Fruit fly (Drosophila melanogaster) whole organism, embryonic: ENCODE measurements around the gene Ets97D.
A peak's percentile ranks its signal among the peaks of the same experiment; 100 is the strongest.

Experiments used
- Atf-2 ChIP-seq: fragments of 200-800 bp; sonication (Bioruptor generic); optimal IDR thresholded peaks from 2 replicates; lab custom pipeline; 2016; ENCODE audit warnings: missing biosample characterization, missing genetic modification characterization
- Blimp-1 ChIP-seq: fragments of 200-800 bp; sonication (Bioruptor generic); optimal IDR thresholded peaks from 3 replicates; lab custom pipeline; 2018; ENCODE audit warnings: missing biosample characterization, missing genetic modification characterization, mild to moderate bottlenecking, moderate library complexity, missing genetic modification reagents
- CG11560 ChIP-seq: fragments of 200-800 bp; sonication (Bioruptor generic); IDR thresholded peaks from 3 replicates; pipeline ENCODE4 v1.3.6; 2022; ENCODE audit warnings: missing biosample characterization, missing genetic modification characterization
- CG11695 ChIP-seq: fragments of 200-800 bp; sonication (Bioruptor generic); IDR thresholded peaks from 3 replicates; pipeline ENCODE4 v1.3.6; 2022; ENCODE audit warnings: missing biosample characterization, missing genetic modification characterization
- CG12071 ChIP-seq: fragments of 200-800 bp; sonication (Bioruptor generic); optimal IDR thresholded peaks from 3 replicates; lab custom pipeline; 2018; ENCODE audit warnings: missing biosample characterization, mild to moderate bottlenecking, missing genetic modification characterization
- CG12236 ChIP-seq: fragments of 200-800 bp; sonication (Bioruptor generic); optimal IDR thresholded peaks from 2 replicates; lab custom pipeline; 2016; ENCODE audit warnings: missing biosample characterization, missing genetic modification characterization
- CG1603 ChIP-seq: fragments of 200-800 bp; sonication (Bioruptor generic); optimal IDR thresholded peaks from 2 replicates; lab custom pipeline; 2019; ENCODE audit warnings: missing biosample characterization, mild to moderate bottlenecking, missing genetic modification characterization, moderate library complexity
- CG17361 ChIP-seq: fragments of 200-800 bp; sonication (Bioruptor generic); IDR thresholded peaks from 3 replicates; pipeline ENCODE4 v1.3.6; 2022; ENCODE audit warnings: missing biosample characterization, missing genetic modification characterization
- CG17568 ChIP-seq: fragments of 200-800 bp; sonication (Bioruptor generic); optimal IDR thresholded peaks from 2 replicates; lab custom pipeline; 2018; ENCODE audit warnings: missing biosample characterization, mild to moderate bottlenecking, missing genetic modification characterization, moderate library complexity
- CG17912 ChIP-seq: fragments of 200-800 bp; sonication (Bioruptor generic); optimal IDR thresholded peaks from 2 replicates; lab custom pipeline; 2018; ENCODE audit warnings: missing biosample characterization, mild to moderate bottlenecking, missing genetic modification characterization
- CG1832 ChIP-seq: fragments of 200-800 bp; sonication (Bioruptor generic); optimal IDR thresholded peaks from 2 replicates; lab custom pipeline; 2017; ENCODE audit warnings: missing biosample characterization, mild to moderate bottlenecking, missing genetic modification characterization, inconsistent platforms
- CG2712 ChIP-seq: fragments of 200-800 bp; optimal IDR thresholded peaks from 3 replicates; lab custom pipeline; 2019; ENCODE audit warnings: missing biosample characterization, mild to moderate bottlenecking, missing genetic modification characterization, moderate library complexity
- CG31441 ChIP-seq: fragments of 200-800 bp; sonication (Bioruptor generic); IDR thresholded peaks from 2 replicates; pipeline ENCODE4 v1.3.6; 2022; ENCODE audit warnings: missing biosample characterization, missing genetic modification characterization
- CG32532 ChIP-seq: fragments of 200-800 bp; sonication (Bioruptor generic); IDR thresholded peaks from 2 replicates; pipeline ENCODE4 v1.3.6; 2022; ENCODE audit warnings: missing biosample characterization, missing genetic modification characterization
- CG4282 ChIP-seq: fragments of 200-800 bp; sonication (Bioruptor generic); optimal IDR thresholded peaks from 2 replicates; lab custom pipeline; 2016; ENCODE audit warnings: missing biosample characterization, missing genetic modification characterization
- CG4328 ChIP-seq: fragments of 200-800 bp; sonication (Bioruptor generic); optimal IDR thresholded peaks from 3 replicates; lab custom pipeline; 2017; ENCODE audit warnings: missing biosample characterization, missing genetic modification reagents, missing genetic modification characterization
- CG5953 ChIP-seq: fragments of 200-800 bp; sonication (Bioruptor generic); IDR thresholded peaks from 2 replicates; pipeline ENCODE4 v1.3.6; 2022; ENCODE audit warnings: missing biosample characterization, missing genetic modification characterization
- CG6813 ChIP-seq: fragments of 200-800 bp; sonication (Bioruptor generic); optimal IDR thresholded peaks from 2 replicates; lab custom pipeline; 2017; ENCODE audit warnings: missing biosample characterization, missing genetic modification characterization, mild to moderate bottlenecking, moderate library complexity, missing genetic modification reagents
- CG7745 ChIP-seq: fragments of 200-800 bp; sonication (Bioruptor generic); optimal IDR thresholded peaks from 2 replicates; lab custom pipeline; 2018; ENCODE audit warnings: missing biosample characterization, mild to moderate bottlenecking, missing genetic modification characterization, moderate library complexity
- CG8290 ChIP-seq, 3 experiments: fragments of 200-800 bp; sonication (Bioruptor generic); optimal IDR thresholded peaks; 2 replicates each; lab custom pipeline; 2016 to 2019; ENCODE audit warnings: missing biosample characterization in 3 of 3, missing genetic modification characterization in 3 of 3, mild to moderate bottlenecking in 2 of 3, moderate library complexity in 1 of 3
- CG8359 ChIP-seq: fragments of 200-800 bp; sonication (Bioruptor generic); optimal IDR thresholded peaks from 2 replicates; lab custom pipeline; 2017; ENCODE audit warnings: missing biosample characterization, mild to moderate bottlenecking, missing genetic modification characterization, borderline replicate concordance
- CG8765 ChIP-seq: fragments of 200-800 bp; sonication (Bioruptor generic); IDR thresholded peaks from 2 replicates; pipeline ENCODE4 v1.3.6; 2022; ENCODE audit warnings: missing biosample characterization, missing genetic modification characterization
- CG9932 ChIP-seq: fragments of 200-800 bp; sonication (Bioruptor generic); IDR thresholded peaks from 2 replicates; pipeline ENCODE4 v1.3.6; 2022; ENCODE audit warnings: missing biosample characterization, missing genetic modification characterization
- D ChIP-seq, 2 experiments: fragments of 200-800 bp in 1 of 2; fragments of >200 bp in 1 of 2; sonication (Bioruptor generic) in 1 of 2; optimal IDR thresholded peaks; 2 replicates in 1 of 2; 3 replicates in 1 of 2; lab custom pipeline; 2017; ENCODE audit warnings: mild to moderate bottlenecking in 1 of 2, missing biosample characterization in 1 of 2, missing genetic modification characterization in 1 of 2, missing genetic modification reagents in 1 of 2
- D19A ChIP-seq: fragments of 200-800 bp; optimal IDR thresholded peaks from 3 replicates; lab custom pipeline; 2019; ENCODE audit warnings: missing biosample characterization, mild to moderate bottlenecking, missing genetic modification characterization, moderate library complexity
- Drgx ChIP-seq: fragments of 200-800 bp; sonication (Bioruptor generic); IDR thresholded peaks from 2 replicates; pipeline ENCODE4 v1.3.6; 2022; ENCODE audit warnings: missing biosample characterization, missing genetic modification characterization
- Neu2 ChIP-seq: fragments of 200-800 bp; sonication (Bioruptor generic); optimal IDR thresholded peaks from 3 replicates; lab custom pipeline; 2016; ENCODE audit warnings: missing biosample characterization, missing genetic modification characterization, borderline replicate concordance
- Nf-YC ChIP-seq: fragments of 200-800 bp; optimal IDR thresholded peaks from 3 replicates; lab custom pipeline; 2019; ENCODE audit warnings: missing biosample characterization, mild to moderate bottlenecking, missing genetic modification characterization, moderate library complexity
- NfI ChIP-seq: fragments of 200-800 bp; sonication (Bioruptor generic); optimal IDR thresholded peaks from 3 replicates; lab custom pipeline; 2018; ENCODE audit warnings: missing biosample characterization, mild to moderate bottlenecking, missing genetic modification characterization, moderate library complexity
- Ssrp ChIP-seq: fragments of 200-800 bp; sonication (Bioruptor generic); optimal IDR thresholded peaks from 2 replicates; lab custom pipeline; 2018; ENCODE audit warnings: missing biosample characterization, mild to moderate bottlenecking, missing genetic modification characterization, moderate library complexity
- ato ChIP-seq: fragments of 200-800 bp; sonication (Bioruptor generic); IDR thresholded peaks from 2 replicates; pipeline ENCODE4 v1.3.6; 2022; ENCODE audit warnings: missing biosample characterization, missing genetic modification characterization; ENCODE audit not compliant: partially characterized antibody
- dm ChIP-seq: fragments of 200-800 bp; sonication (Bioruptor generic); optimal IDR thresholded peaks from 3 replicates; lab custom pipeline; 2016; ENCODE audit warnings: missing biosample characterization, missing genetic modification characterization
- emc ChIP-seq: fragments of 200-800 bp; sonication (Bioruptor generic); optimal IDR thresholded peaks from 2 replicates; lab custom pipeline; 2016; ENCODE audit warnings: missing biosample characterization, missing genetic modification characterization
- en ChIP-seq: fragments of 200-800 bp; sonication (Bioruptor generic); optimal IDR thresholded peaks from 2 replicates; lab custom pipeline; 2016; ENCODE audit warnings: missing biosample characterization, missing genetic modification characterization
- fd3F ChIP-seq: fragments of 200-800 bp; sonication (Bioruptor generic); optimal IDR thresholded peaks from 2 replicates; lab custom pipeline; 2018; ENCODE audit warnings: missing biosample characterization, mild to moderate bottlenecking, missing genetic modification characterization, moderate library complexity
- fd96Cb ChIP-seq: fragments of 200-800 bp; sonication (Bioruptor generic); optimal IDR thresholded peaks from 2 replicates; lab custom pipeline; 2018; ENCODE audit warnings: missing biosample characterization, mild to moderate bottlenecking, missing genetic modification characterization, moderate library complexity
- fu2 ChIP-seq: fragments of 200-800 bp; sonication (Bioruptor generic); optimal IDR thresholded peaks from 2 replicates; lab custom pipeline; 2016; ENCODE audit warnings: missing biosample characterization, missing genetic modification characterization
- gce ChIP-seq: fragments of 200-800 bp; sonication (Bioruptor generic); IDR thresholded peaks from 3 replicates; pipeline ENCODE4 v1.3.6; 2022; ENCODE audit warnings: missing biosample characterization, missing genetic modification characterization
- ind ChIP-seq: fragments of 200-800 bp; sonication (Bioruptor generic); optimal IDR thresholded peaks from 3 replicates; lab custom pipeline; 2016; ENCODE audit warnings: missing biosample characterization, missing genetic modification characterization
- kay ChIP-seq: fragments of 200-800 bp; sonication (Bioruptor generic); optimal IDR thresholded peaks from 2 replicates; lab custom pipeline; 2016; ENCODE audit warnings: missing biosample characterization, missing genetic modification characterization
- lbe ChIP-seq: fragments of 200-800 bp; sonication (Bioruptor generic); optimal IDR thresholded peaks from 2 replicates; lab custom pipeline; 2016; ENCODE audit warnings: missing biosample characterization, mild to moderate bottlenecking, missing genetic modification characterization
- lmd ChIP-seq: fragments of 200-800 bp; sonication (Bioruptor generic); IDR thresholded peaks from 2 replicates; pipeline ENCODE4 v1.3.6; 2022; ENCODE audit warnings: missing biosample characterization, missing genetic modification characterization
- lola ChIP-seq, 3 experiments: fragments of >200 bp in 2 of 3; fragments of 200-800 bp in 1 of 3; sonication (Bioruptor generic) in 1 of 3; optimal IDR thresholded peaks; 2 replicates each; lab custom pipeline; 2017 to 2019; ENCODE audit warnings: missing biosample characterization in 3 of 3, missing genetic modification characterization in 3 of 3, mild to moderate bottlenecking in 1 of 3, moderate library complexity in 1 of 3
- phol ChIP-seq: fragments of 200-800 bp; sonication (Bioruptor generic); optimal IDR thresholded peaks from 3 replicates; lab custom pipeline; 2018; ENCODE audit warnings: missing biosample characterization, mild to moderate bottlenecking, missing genetic modification characterization, moderate library complexity
- pros ChIP-seq: fragments of 200-800 bp; sonication (Bioruptor generic); optimal IDR thresholded peaks from 3 replicates; lab custom pipeline; 2019; ENCODE audit warnings: missing biosample characterization, mild to moderate bottlenecking, missing genetic modification characterization, moderate library complexity
- shn ChIP-seq: fragments of 200-800 bp; sonication (Bioruptor generic); optimal IDR thresholded peaks from 3 replicates; lab custom pipeline; 2016; ENCODE audit warnings: missing biosample characterization, missing genetic modification characterization
- so ChIP-seq: fragments of 200-800 bp; sonication (Bioruptor generic); IDR thresholded peaks from 3 replicates; pipeline ENCODE4 v1.3.6; 2022; ENCODE audit warnings: missing biosample characterization, missing genetic modification characterization
- trem ChIP-seq: fragments of 200-800 bp; optimal IDR thresholded peaks from 3 replicates; lab custom pipeline; 2019; ENCODE audit warnings: missing biosample characterization, mild to moderate bottlenecking, missing genetic modification characterization, moderate library complexity
- wor ChIP-seq: fragments of 200-800 bp; sonication (Bioruptor generic); IDR thresholded peaks from 2 replicates; pipeline ENCODE4 v1.3.6; 2022; ENCODE audit warnings: missing biosample characterization, missing genetic modification characterization
- yki ChIP-seq: fragments of >200 bp; optimal IDR thresholded peaks from 3 replicates; lab custom pipeline; 2018

The Ets97D gene

dm6 chr3R:26886283-26886689 lies 26.4 kb downstream of the Ets97D start (continued):
- TF ChIP-seq CG6813 (GFP tag; lab: Kevin White, UChicago) (peak; percentile 79), Blimp-1 (peak; percentile 73), CG7745 (peak; percentile 60), en (GFP tag; lab: Kevin White, UChicago) (no peak), lola (GFP tag; optimal IDR thresholded peaks at IDR 0.05; lab: Kevin White, UChicago) (peak in 1 of 3 experiments; percentile 85), wor (peak; percentile 56), CG32532 (GFP tag; lab: Robert Waterston, UW) (no peak; the same call in 1 of the 2 replicates), CG12236 (GFP tag; lab: Kevin White, UChicago) (no peak), CG4282 (GFP tag; lab: Kevin White, UChicago) (no peak), gce (GFP tag; lab: Robert Waterston, UW) (no peak), CG2712 (peak; percentile 88), so (GFP tag; lab: Robert Waterston, UW) (no peak), Nf-YC (tag; lab: Kevin White, UChicago) (peak; percentile 33), CG12071 (no peak), Atf-2 (GFP tag; lab: Kevin White, UChicago) (no peak), ato (no peak), D (optimal IDR thresholded peaks at IDR 0.05; lab: Kevin White, UChicago) (no peak), D (GFP tag; optimal IDR thresholded peaks at IDR 0.05; lab: Kevin White, UChicago) (peak; percentile 82), ind (GFP tag; lab: Kevin White, UChicago) (peak; percentile 38), yki (lab: Kevin White, UChicago) (no peak), CG11560 (tag; lab: Robert Waterston, UW) (0 out of 3 replicates have a peak, but pooled peaks have one; percentile 36), kay (GFP tag; lab: Kevin White, UChicago) (no peak), CG9932 (GFP tag; lab: Robert Waterston, UW) (peak; percentile 30; the same call in 1 of the 2 replicates), CG17912 (no peak), CG17568 (GFP tag; lab: Kevin White, UChicago) (peak; percentile 60), fd96Cb (tag; lab: Kevin White, UChicago) (peak; percentile 73), fu2 (no peak), Neu2 (GFP tag; lab: Kevin White, UChicago) (no peak), CG8290 (GFP tag; optimal IDR thresholded peaks at IDR 0.05; lab: Kevin White, UChicago) (peak; percentile 24), CG8290 (tag; optimal IDR thresholded peaks at IDR 0.05; lab: Kevin White, UChicago) (peak in 1 of 2 experiments; percentile 21), phol (tag; lab: Kevin White, UChicago) (peak; percentile 76), CG31441 (GFP tag; lab: Robert Waterston, UW) (peak; percentile 81), Drgx (peak; percentile 74), CG5953 (GFP tag; lab: Robert Waterston, UW) (no peak), trem (tag; lab: Kevin White, UChicago) (peak; percentile 73), NfI (GFP tag; lab: Kevin White, UChicago) (peak; percentile 41), emc (GFP tag; lab: Kevin White, UChicago) (no peak), CG17361 (GFP tag; lab: Robert Waterston, UW) (peak; percentile 74), lbe (GFP tag; lab: Kevin White, UChicago) (no peak), CG1603 (tag; lab: Kevin White, UChicago) (peak; percentile 5), dm (GFP tag; lab: Kevin White, UChicago) (no peak), D19A (peak; percentile 78), fd3F (peak; percentile 29), Ssrp (tag; lab: Kevin White, UChicago) (peak; percentile 74), lmd (GFP tag; lab: Robert Waterston, UW) (peak; percentile 70), CG11695 (GFP tag; lab: Robert Waterston, UW) (peak; percentile 72; the same call in 2 of the 3 replicates), shn (GFP tag; lab: Kevin White, UChicago) (no peak), pros (peak; percentile 24), CG1832 (GFP tag; lab: Kevin White, UChicago) (no peak), CG4328 (GFP tag; lab: Kevin White, UChicago) (peak; percentile 55), CG8359 (GFP tag; lab: Kevin White, UChicago) (peak; percentile 72), CG8765 (peak; percentile 74)
